Fruit fly (Drosophila melanogaster) whole organism, embryonic: ENCODE data around the gene Bug22.

ENCODE experiments used
- Abd-B ChIP-seq: fragments of 200-800 bp; sonication (Bioruptor generic); optimal IDR thresholded peaks from 2 replicates; lab custom pipeline; 2018; ENCODE audit warnings: missing biosample characterization, mild to moderate bottlenecking, missing genetic modification characterization, moderate library complexity
- Aef1 ChIP-seq: fragments of 200-800 bp; sonication (Bioruptor generic); IDR thresholded peaks from 3 replicates; pipeline ENCODE4 v1.3.6; 2022; ENCODE audit warnings: missing biosample characterization, missing genetic modification characterization
- CG10321 ChIP-seq: fragments of 200-800 bp; sonication (Bioruptor generic); IDR thresholded peaks from 2 replicates; pipeline ENCODE4 v1.3.6; 2022; ENCODE audit warnings: missing biosample characterization, missing genetic modification characterization
- CG11723 ChIP-seq: fragments of 200-800 bp; sonication (Bioruptor generic); optimal IDR thresholded peaks from 2 replicates; lab custom pipeline; 2017; ENCODE audit warnings: missing biosample characterization, mild to moderate bottlenecking, missing genetic modification characterization
- CG12071 ChIP-seq: fragments of 200-800 bp; sonication (Bioruptor generic); optimal IDR thresholded peaks from 3 replicates; lab custom pipeline; 2018; ENCODE audit warnings: missing biosample characterization, mild to moderate bottlenecking, missing genetic modification characterization
- CG12391 ChIP-seq: fragments of 200-800 bp; sonication (Bioruptor generic); optimal IDR thresholded peaks from 3 replicates; lab custom pipeline; 2018; ENCODE audit warnings: missing biosample characterization, mild to moderate bottlenecking, missing genetic modification characterization, moderate library complexity
- CG12659 ChIP-seq: fragments of 200-800 bp; sonication (Bioruptor generic); optimal IDR thresholded peaks from 3 replicates; lab custom pipeline; 2017; ENCODE audit warnings: mild to moderate bottlenecking, missing biosample characterization, missing genetic modification reagents, missing genetic modification characterization
- CG14710 ChIP-seq: fragments of 200-800 bp; sonication (Bioruptor generic); optimal IDR thresholded peaks from 3 replicates; lab custom pipeline; 2019; ENCODE audit warnings: missing biosample characterization, mild to moderate bottlenecking, missing genetic modification characterization, moderate library complexity
- CG1603 ChIP-seq: fragments of 200-800 bp; sonication (Bioruptor generic); optimal IDR thresholded peaks from 2 replicates; lab custom pipeline; 2019; ENCODE audit warnings: missing biosample characterization, mild to moderate bottlenecking, missing genetic modification characterization, moderate library complexity
- CG17328 ChIP-seq: fragments of 200-800 bp; sonication (Bioruptor generic); IDR thresholded peaks from 2 replicates; pipeline ENCODE4 v1.3.6; 2022; ENCODE audit warnings: missing biosample characterization, missing genetic modification characterization
- CG17568 ChIP-seq: fragments of 200-800 bp; sonication (Bioruptor generic); optimal IDR thresholded peaks from 2 replicates; lab custom pipeline; 2018; ENCODE audit warnings: missing biosample characterization, mild to moderate bottlenecking, missing genetic modification characterization, moderate library complexity
- CG17802 ChIP-seq: fragments of 200-800 bp; sonication (Bioruptor generic); optimal IDR thresholded peaks from 2 replicates; lab custom pipeline; 2018; ENCODE audit warnings: missing biosample characterization, mild to moderate bottlenecking, missing genetic modification characterization, moderate library complexity
- CG18262 ChIP-seq: fragments of 200-800 bp; optimal IDR thresholded peaks from 3 replicates; lab custom pipeline; 2019; ENCODE audit warnings: missing biosample characterization, mild to moderate bottlenecking, missing genetic modification characterization, moderate library complexity
- CG6272 ChIP-seq: fragments of 200-800 bp; sonication (Bioruptor generic); IDR thresholded peaks from 2 replicates; pipeline ENCODE4 v1.3.6; 2022; ENCODE audit warnings: missing biosample characterization, missing genetic modification characterization
- CG7357 ChIP-seq: fragments of 200-800 bp; sonication (Bioruptor generic); IDR thresholded peaks from 3 replicates; pipeline ENCODE4 v1.3.6; 2022; ENCODE audit warnings: missing biosample characterization, missing genetic modification characterization
- CG8924 ChIP-seq: fragments of 200-800 bp; optimal IDR thresholded peaks from 3 replicates; lab custom pipeline; 2019; ENCODE audit warnings: missing biosample characterization, mild to moderate bottlenecking, missing genetic modification characterization, moderate library complexity
- CG9609 ChIP-seq: fragments of 200-800 bp; sonication (Bioruptor generic); optimal IDR thresholded peaks from 3 replicates; lab custom pipeline; 2016; ENCODE audit warnings: missing biosample characterization, missing genetic modification characterization
- CkIIα-i1 ChIP-seq: fragments of 200-800 bp; sonication (Bioruptor generic); IDR thresholded peaks from 2 replicates; pipeline ENCODE4 v1.3.6; 2022; ENCODE audit warnings: missing biosample characterization, missing genetic modification characterization
- CoRest ChIP-seq: fragments of 200-800 bp; sonication (Bioruptor generic); optimal IDR thresholded peaks from 3 replicates; lab custom pipeline; 2018; ENCODE audit warnings: missing biosample characterization, mild to moderate bottlenecking, missing genetic modification characterization, moderate library complexity
- Dfd ChIP-seq, 2 experiments: fragments of >200 bp; optimal IDR thresholded peaks; 2 replicates each; lab custom pipeline; 2017; ENCODE audit warnings: missing biosample characterization in 2 of 2, missing genetic modification characterization in 2 of 2
- Doc3 ChIP-seq: fragments of 200-800 bp; sonication (Bioruptor generic); IDR thresholded peaks from 3 replicates; pipeline ENCODE4 v1.3.6; 2022; ENCODE audit warnings: missing biosample characterization, missing genetic modification characterization; ENCODE audit not compliant: partially characterized antibody
- Dp ChIP-seq: fragments of 200-800 bp; sonication (Bioruptor generic); optimal IDR thresholded peaks from 2 replicates; lab custom pipeline; 2018; ENCODE audit warnings: missing biosample characterization, mild to moderate bottlenecking, missing genetic modification characterization, moderate library complexity
- E2f2 ChIP-seq: fragments of 200-800 bp; sonication (Bioruptor generic); IDR thresholded peaks from 2 replicates; pipeline ENCODE4 v1.3.6; 2022; ENCODE audit warnings: missing biosample characterization, missing genetic modification characterization
- Eip74EF ChIP-seq, 2 experiments: fragments of 200-800 bp in 1 of 2; fragments of >200 bp in 1 of 2; sonication (Bioruptor generic) in 1 of 2; optimal IDR thresholded peaks; 2 replicates each; lab custom pipeline; 2017 to 2019; ENCODE audit warnings: missing biosample characterization in 2 of 2, missing genetic modification characterization in 2 of 2, mild to moderate bottlenecking in 1 of 2, moderate library complexity in 1 of 2
- MBD-R2 ChIP-seq: fragments of 200-800 bp; sonication (Bioruptor generic); IDR thresholded peaks from 2 replicates; pipeline ENCODE4 v1.3.6; 2022; ENCODE audit warnings: missing biosample characterization, missing genetic modification characterization
- MESR4 ChIP-seq: fragments of 200-800 bp; sonication (Bioruptor generic); optimal IDR thresholded peaks from 2 replicates; lab custom pipeline; 2018; ENCODE audit warnings: missing biosample characterization, mild to moderate bottlenecking, missing genetic modification characterization, moderate library complexity
- NFAT ChIP-seq: fragments of 200-800 bp; sonication (Bioruptor generic); IDR thresholded peaks from 2 replicates; pipeline ENCODE4 v1.3.6; 2022; ENCODE audit warnings: missing biosample characterization, missing genetic modification characterization
- Rfx ChIP-seq: fragments of 200-800 bp; sonication (Bioruptor generic); IDR thresholded peaks from 2 replicates; pipeline ENCODE4 v1.3.6; 2022; ENCODE audit warnings: missing biosample characterization, missing genetic modification characterization
- Side ChIP-seq: fragments of 200-800 bp; sonication (Bioruptor generic); optimal IDR thresholded peaks from 2 replicates; lab custom pipeline; 2016; ENCODE audit warnings: missing biosample characterization, missing genetic modification characterization
- Sry-δ ChIP-seq: fragments of 200-800 bp; sonication (Bioruptor generic); optimal IDR thresholded peaks from 2 replicates; lab custom pipeline; 2016; ENCODE audit warnings: missing biosample characterization, missing genetic modification characterization
- YL-1 ChIP-seq: fragments of 200-800 bp; sonication (Bioruptor generic); optimal IDR thresholded peaks from 3 replicates; lab custom pipeline; 2017; ENCODE audit warnings: missing biosample characterization, mild to moderate bottlenecking, missing genetic modification characterization
- ac ChIP-seq: fragments of 200-800 bp; sonication (Bioruptor generic); optimal IDR thresholded peaks from 3 replicates; lab custom pipeline; 2017; ENCODE audit warnings: missing biosample characterization, mild to moderate bottlenecking, missing genetic modification characterization
- bab2 ChIP-seq: fragments of 200-800 bp; sonication (Bioruptor generic); optimal IDR thresholded peaks from 2 replicates; lab custom pipeline; 2016; ENCODE audit warnings: missing biosample characterization, missing genetic modification characterization
- cg ChIP-seq: fragments of 200-800 bp; sonication (Bioruptor generic); optimal IDR thresholded peaks from 3 replicates; lab custom pipeline; 2019; ENCODE audit warnings: missing biosample characterization, mild to moderate bottlenecking, missing genetic modification characterization, moderate library complexity
- chn ChIP-seq: fragments of 200-800 bp; sonication (Bioruptor generic); optimal IDR thresholded peaks from 2 replicates; lab custom pipeline; 2016; ENCODE audit warnings: missing biosample characterization, missing genetic modification characterization
- ci ChIP-seq: fragments of 200-800 bp; sonication (Bioruptor generic); IDR thresholded peaks from 3 replicates; pipeline ENCODE4 v1.3.6; 2022; ENCODE audit warnings: missing biosample characterization, missing genetic modification characterization
- cwo ChIP-seq: fragments of 200-800 bp; sonication (Bioruptor generic); optimal IDR thresholded peaks from 3 replicates; lab custom pipeline; 2017; ENCODE audit warnings: missing biosample characterization, missing genetic modification characterization, mild to moderate bottlenecking, moderate library complexity, missing genetic modification reagents
- dmrt11E ChIP-seq: fragments of 200-800 bp; sonication (Bioruptor generic); optimal IDR thresholded peaks from 3 replicates; lab custom pipeline; 2018; ENCODE audit warnings: missing biosample characterization, mild to moderate bottlenecking, missing genetic modification characterization, moderate library complexity
- fru ChIP-seq: fragments of >200 bp; optimal IDR thresholded peaks from 2 replicates; lab custom pipeline; 2017
- gem ChIP-seq: fragments of 200-800 bp; sonication (Bioruptor generic); optimal IDR thresholded peaks from 2 replicates; lab custom pipeline; 2019; ENCODE audit warnings: missing biosample characterization, mild to moderate bottlenecking, missing genetic modification characterization, moderate library complexity
- gfzf ChIP-seq: fragments of 200-800 bp; sonication (Bioruptor generic); optimal IDR thresholded peaks from 2 replicates; lab custom pipeline; 2016; ENCODE audit warnings: missing biosample characterization, mild to moderate bottlenecking, missing genetic modification characterization, moderate library complexity
- nmo ChIP-seq: fragments of 200-800 bp; sonication (Bioruptor generic); optimal IDR thresholded peaks from 2 replicates; lab custom pipeline; 2018; ENCODE audit warnings: missing biosample characterization, mild to moderate bottlenecking, missing genetic modification characterization, moderate library complexity
- pzg ChIP-seq: fragments of 200-800 bp; sonication (Bioruptor generic); optimal IDR thresholded peaks from 3 replicates; lab custom pipeline; 2018; ENCODE audit warnings: missing biosample characterization, mild to moderate bottlenecking, missing genetic modification characterization, moderate library complexity
- row ChIP-seq: fragments of 200-800 bp; sonication (Bioruptor generic); IDR thresholded peaks from 3 replicates; pipeline ENCODE4 v1.3.6; 2022; ENCODE audit warnings: missing biosample characterization, missing genetic modification characterization
- slbo ChIP-seq: fragments of 200-800 bp; sonication (Bioruptor generic); IDR thresholded peaks from 2 replicates; pipeline ENCODE4 v1.3.6; 2022; ENCODE audit warnings: missing biosample characterization, missing genetic modification characterization
- ssp ChIP-seq: fragments of 200-800 bp; sonication (Bioruptor generic); IDR thresholded peaks from 2 replicates; pipeline ENCODE4 v1.3.6; 2022; ENCODE audit warnings: missing biosample characterization, missing genetic modification characterization
- trem ChIP-seq: fragments of 200-800 bp; optimal IDR thresholded peaks from 3 replicates; lab custom pipeline; 2019; ENCODE audit warnings: missing biosample characterization, mild to moderate bottlenecking, missing genetic modification characterization, moderate library complexity
- vvl ChIP-seq: fragments of 200-800 bp; sonication (Bioruptor generic); IDR thresholded peaks from 2 replicates; pipeline ENCODE4 v1.3.6; 2022; ENCODE audit warnings: missing biosample characterization, missing genetic modification characterization

Bug22 gene

DNA sequence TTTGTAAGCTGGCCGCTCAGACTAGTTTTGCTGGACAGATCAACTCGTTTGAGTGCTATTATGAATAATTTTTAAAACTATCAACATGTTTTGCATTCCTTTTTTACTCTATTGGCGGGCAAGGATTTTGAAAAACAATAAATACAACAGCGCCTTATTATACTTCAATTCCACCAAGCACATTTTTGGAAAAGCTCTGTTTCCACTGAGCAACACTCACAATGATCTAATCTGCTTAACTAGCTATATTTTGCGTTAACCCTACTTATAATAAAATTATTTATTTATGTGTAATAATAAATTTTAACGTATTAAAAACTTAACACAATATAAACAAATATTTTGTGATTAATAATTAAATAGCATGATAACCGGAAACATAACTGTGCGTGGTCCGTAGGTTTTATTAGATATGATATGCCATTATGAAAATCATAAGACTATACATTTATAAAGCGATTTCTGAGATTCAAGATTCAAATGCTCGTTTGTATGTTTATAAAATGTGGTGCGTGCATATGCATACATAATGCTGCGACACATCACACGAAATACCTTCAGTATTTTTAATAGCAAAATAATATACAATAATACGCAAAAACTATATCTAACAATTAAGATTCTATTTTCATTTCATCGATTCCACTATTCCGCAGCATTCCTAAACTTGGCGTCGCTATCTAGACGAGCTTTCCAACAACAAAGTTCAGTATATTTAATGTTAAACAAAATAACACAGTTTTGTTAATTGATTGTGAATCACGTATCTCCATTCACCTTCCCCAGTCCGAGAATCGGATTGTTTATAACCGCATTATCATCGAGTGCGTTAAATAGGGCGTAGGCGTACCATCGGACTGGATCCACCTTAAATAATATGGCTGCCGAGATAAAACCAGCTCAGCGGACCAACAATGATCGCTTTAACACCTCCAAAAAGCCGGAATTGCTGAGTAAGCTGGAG lies 7.8 kb downstream of the Bug22 start, which contains the start of the genes pie and Wdfy2 (continued):
- TF ChIP-seq pzg (peak; percentile 35), Eip74EF (GFP tag; optimal IDR thresholded peaks at IDR 0.05; lab: Kevin White, UChicago) (peak in 1 of 2 experiments; percentile 88), CG12659 (GFP tag; lab: Kevin White, UChicago) (peak; percentile 36), CG6272 (GFP tag; lab: Robert Waterston, UW) (no peak), Dp (GFP tag; lab: Kevin White, UChicago) (peak; percentile 73), chn (GFP tag; lab: Kevin White, UChicago) (no peak), nmo (GFP tag; lab: Kevin White, UChicago) (peak; percentile 29), CG12071 (GFP tag; lab: Kevin White, UChicago) (no peak), CG14710 (tag; lab: Kevin White, UChicago) (peak; percentile 39), NFAT (GFP tag; lab: Robert Waterston, UW) (no peak), ac (no peak), fru (no peak), row (GFP tag; lab: Robert Waterston, UW) (peak; percentile 77), CoRest (tag; lab: Kevin White, UChicago) (peak; percentile 28), CG17328 (GFP tag; lab: Robert Waterston, UW) (no peak), cg (no peak), CG11723 (peak; percentile 74), vvl (GFP tag; lab: Robert Waterston, UW) (peak; percentile 12; the same call in 1 of the 2 replicates), ssp (GFP tag; lab: Robert Waterston, UW) (peak; percentile 97), CG17568 (no peak), CG10321 (GFP tag; lab: Robert Waterston, UW) (no peak), bab2 (no peak), Side (GFP tag; lab: Kevin White, UChicago) (no peak), CkIIα-i1 (no peak), cwo (GFP tag; lab: Kevin White, UChicago) (no peak), CG17802 (peak; percentile 92), Doc3 (GFP tag; lab: Robert Waterston, UW) (no peak), Dfd (GFP tag; optimal IDR thresholded peaks at IDR 0.05; lab: Kevin White, UChicago) (peak in 1 of 2 experiments; percentile 66), Rfx (GFP tag; lab: Robert Waterston, UW) (0 out of 2 replicates have a peak, but pooled peaks have one; percentile 13), YL-1 (peak; percentile 19), Sry-δ (GFP tag; lab: Kevin White, UChicago) (no peak), gfzf (peak; percentile 26), CG8924 (tag; lab: Kevin White, UChicago) (peak; percentile 10), MESR4 (GFP tag; lab: Kevin White, UChicago) (peak; percentile 67), CG9609 (GFP tag; lab: Kevin White, UChicago) (no peak), dmrt11E (peak; percentile 8), trem (peak; percentile 4), slbo (0 out of 2 replicates have a peak, but pooled peaks have one; percentile 22), CG1603 (tag; lab: Kevin White, UChicago) (peak; percentile 99), gem (tag; lab: Kevin White, UChicago) (no peak), CG7357 (GFP tag; lab: Robert Waterston, UW) (peak; percentile 97), Abd-B (GFP tag; lab: Kevin White, UChicago) (peak; percentile 50), Aef1 (GFP tag; lab: Robert Waterston, UW) (peak; percentile 29; the same call in 1 of the 3 replicates), E2f2 (peak; percentile 79), ci (no peak), MBD-R2 (GFP tag; lab: Robert Waterston, UW) (peak; percentile 40; the same call in 1 of the 2 replicates), CG18262 (tag; lab: Kevin White, UChicago) (peak; percentile 31), CG12391 (peak; percentile 9)
